Fruit fly (Drosophila melanogaster): ENCODE results near the gene CG45071.
A peak's percentile ranks its signal among the peaks of the same experiment; 100 is the strongest.

Gene CG45071

dm6 chr3L:15102669-15103309 is 2.9 kb upstream of the CG45071 start:
- peak in 1 of 2 experiments; percentile 4 for TF ChIP-seq foxo (GFP tag; optimal IDR thresholded peaks at IDR 0.05)
- no peak for TF ChIP-seq Rel (GFP tag; optimal IDR thresholded peaks at IDR 0.05)
- no peak for TF ChIP-seq Rel (tag; optimal IDR thresholded peaks at IDR 0.05)
- no peak for TF ChIP-seq brk (GFP tag; optimal IDR thresholded peaks at IDR 0.05)
- TF ChIP-seq HLH106 (tag; optimal IDR thresholded peaks at IDR 0.05) = peak; percentile 40
- no peak for TF ChIP-seq lola (GFP tag; optimal IDR thresholded peaks at IDR 0.05)
- no peak for TF ChIP-seq CG32264 (GFP tag; optimal IDR thresholded peaks at IDR 0.05)
- TF ChIP-seq fru (GFP tag; optimal IDR thresholded peaks at IDR 0.05) = no peak
- no peak for TF ChIP-seq dsf (GFP tag; optimal IDR thresholded peaks at IDR 0.05; ENCODE audit: borderline replicate concordance)
- TF ChIP-seq sage (GFP tag; optimal IDR thresholded peaks at IDR 0.05) = no peak
- no peak for TF ChIP-seq GATAd (GFP tag; optimal IDR thresholded peaks at IDR 0.05)
- TF ChIP-seq dmrt93B (GFP tag; optimal IDR thresholded peaks at IDR 0.05) = no peak
- no peak for TF ChIP-seq jim (GFP tag; optimal IDR thresholded peaks at IDR 0.05)
- no peak for TF ChIP-seq ey (GFP tag; optimal IDR thresholded peaks at IDR 0.05)
- TF ChIP-seq Hr78 (GFP tag; optimal IDR thresholded peaks at IDR 0.05) = no peak
- peak; percentile 26 for TF ChIP-seq h (GFP tag; optimal IDR thresholded peaks at IDR 0.05)
- TF ChIP-seq woc (GFP tag; optimal IDR thresholded peaks at IDR 0.05) = peak; percentile 39
- no peak for TF ChIP-seq N (GFP tag; optimal IDR thresholded peaks at IDR 0.05)
- TF ChIP-seq psq (GFP tag; optimal IDR thresholded peaks at IDR 0.05) = peak; percentile 17

DNA sequence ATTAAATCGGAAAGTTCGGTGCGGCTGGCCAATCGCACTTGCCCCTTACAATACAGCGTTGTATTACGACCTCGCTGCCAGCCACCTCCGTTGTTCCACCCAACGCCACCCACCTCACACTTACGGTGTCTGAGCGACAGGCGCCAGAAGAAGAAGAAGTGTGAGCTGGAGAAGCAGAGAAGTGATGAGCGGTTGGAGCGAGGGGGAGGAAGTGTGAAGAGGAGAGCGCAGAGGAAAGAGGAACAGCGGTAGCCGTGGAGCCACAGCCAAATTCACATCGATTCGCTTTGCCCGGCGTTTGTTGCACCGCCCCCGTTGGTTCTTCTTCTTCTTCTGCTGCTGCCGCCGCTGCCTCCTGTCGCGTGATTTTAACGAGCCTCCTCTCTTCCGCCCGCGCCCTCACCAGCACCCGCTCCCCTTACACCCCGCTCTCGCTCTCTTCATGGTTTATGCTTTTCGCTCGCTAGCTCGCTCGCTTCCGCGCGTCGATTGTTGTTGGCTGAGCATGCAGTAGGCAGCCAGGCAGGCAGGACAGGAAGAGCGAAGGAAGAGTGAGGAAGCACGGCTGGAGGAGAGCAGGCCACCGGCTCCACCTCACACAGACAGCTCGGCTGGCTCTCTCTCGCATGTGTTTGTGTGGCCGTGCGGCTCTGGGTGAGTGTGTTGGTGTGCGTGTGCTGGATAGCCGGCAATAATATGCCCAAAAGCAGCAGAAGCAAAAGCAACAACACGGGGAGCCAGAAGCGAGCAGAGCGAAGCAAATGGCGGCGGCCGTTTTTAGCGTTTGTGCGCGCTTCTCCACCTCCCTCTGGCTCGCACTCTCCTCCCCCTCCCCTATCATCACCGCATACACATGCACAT is 1.5 kb upstream of the CG45071 start:
- peak; percentile 95 for TF ChIP-seq psq (GFP tag; optimal IDR thresholded peaks at IDR 0.05)
- peak; percentile 34 for TF ChIP-seq fru (GFP tag; optimal IDR thresholded peaks at IDR 0.05)
- TF ChIP-seq woc (GFP tag; optimal IDR thresholded peaks at IDR 0.05) = no peak
- TF ChIP-seq jim (GFP tag; optimal IDR thresholded peaks at IDR 0.05) = no peak
- TF ChIP-seq Hr78 (GFP tag; optimal IDR thresholded peaks at IDR 0.05) = peak; percentile 0
- peak; percentile 57 for TF ChIP-seq h (GFP tag; optimal IDR thresholded peaks at IDR 0.05)
- no peak for TF ChIP-seq CG9705 (GFP tag; optimal IDR thresholded peaks at IDR 0.05)
- TF ChIP-seq Dif (GFP tag; optimal IDR thresholded peaks at IDR 0.05; ENCODE audit: partially characterized antibody) = peak; percentile 37
- TF ChIP-seq sv (GFP tag; optimal IDR thresholded peaks at IDR 0.05) = no peak
- TF ChIP-seq tai (GFP tag; optimal IDR thresholded peaks at IDR 0.05) = no peak
- peak; percentile 55 for TF ChIP-seq Rel (GFP tag; optimal IDR thresholded peaks at IDR 0.05)
- no peak for TF ChIP-seq Rel (tag; optimal IDR thresholded peaks at IDR 0.05)
- no peak for TF ChIP-seq dsf (GFP tag; optimal IDR thresholded peaks at IDR 0.05; ENCODE audit: borderline replicate concordance)
- no peak for TF ChIP-seq Dfd (GFP tag; optimal IDR thresholded peaks at IDR 0.05)
- peak; percentile 53 for TF ChIP-seq HLH106 (tag; optimal IDR thresholded peaks at IDR 0.05)
- TF ChIP-seq Sp1 (GFP tag; optimal IDR thresholded peaks at IDR 0.05) = peak; percentile 3
- no peak for TF ChIP-seq br (GFP tag; optimal IDR thresholded peaks at IDR 0.05)
- peak; percentile 52 for TF ChIP-seq brk (GFP tag; optimal IDR thresholded peaks at IDR 0.05)
- no peak for TF ChIP-seq lola (GFP tag; optimal IDR thresholded peaks at IDR 0.05)
- no peak for TF ChIP-seq Vsx2 (GFP tag; optimal IDR thresholded peaks at IDR 0.05; ENCODE audit: partially characterized antibody)
- peak; percentile 21 for TF ChIP-seq Jra (GFP tag; optimal IDR thresholded peaks at IDR 0.05)
- TF ChIP-seq N (GFP tag; optimal IDR thresholded peaks at IDR 0.05) = peak; percentile 22
- TF ChIP-seq Myc (optimal IDR thresholded peaks at IDR 0.05) = no peak
- no peak for TF ChIP-seq foxo (GFP tag; optimal IDR thresholded peaks at IDR 0.05)
- peak in 1 of 2 experiments; percentile 72 for TF ChIP-seq dl (GFP tag; optimal IDR thresholded peaks at IDR 0.05; ENCODE audit: insufficient read depth in 1 of 2, partially characterized antibody in 2 of 2)
- TF ChIP-seq usp (GFP tag; optimal IDR thresholded peaks at IDR 0.05) = no peak

- TF ChIP-seq psq (GFP tag; optimal IDR thresholded peaks at IDR 0.05) (peak; percentile 76), dsf (GFP tag; optimal IDR thresholded peaks at IDR 0.05; ENCODE audit: borderline replicate concordance) (peak; percentile 54), sage (GFP tag; optimal IDR thresholded peaks at IDR 0.05) (peak; percentile 78), Mio (GFP tag; optimal IDR thresholded peaks at IDR 0.05) (peak; percentile 34), tai (GFP tag; optimal IDR thresholded peaks at IDR 0.05) (peak; percentile 86), HLH106 (tag; optimal IDR thresholded peaks at IDR 0.05) (peak; percentile 91), usp (GFP tag; optimal IDR thresholded peaks at IDR 0.05) (no peak), brk (GFP tag; optimal IDR thresholded peaks at IDR 0.05) (peak; percentile 88), Hr83 (GFP tag; optimal IDR thresholded peaks at IDR 0.05; ENCODE audit: poor library complexity, severe bottlenecking) (peak; percentile 54), CG9705 (GFP tag; optimal IDR thresholded peaks at IDR 0.05) (peak; percentile 75), N (GFP tag; optimal IDR thresholded peaks at IDR 0.05) (no peak), lola (GFP tag; optimal IDR thresholded peaks at IDR 0.05) (no peak), woc (GFP tag; optimal IDR thresholded peaks at IDR 0.05) (peak; percentile 98), Myc (optimal IDR thresholded peaks at IDR 0.05) (no peak), Dfd (GFP tag; optimal IDR thresholded peaks at IDR 0.05) (no peak), GATAd (GFP tag; optimal IDR thresholded peaks at IDR 0.05) (no peak), fru (GFP tag; optimal IDR thresholded peaks at IDR 0.05) (peak; percentile 95), CrebA (GFP tag; optimal IDR thresholded peaks at IDR 0.05; ENCODE audit: borderline replicate concordance) (no peak), ey (GFP tag; optimal IDR thresholded peaks at IDR 0.05) (peak; percentile 94), Dif (GFP tag; optimal IDR thresholded peaks at IDR 0.05; ENCODE audit: partially characterized antibody) (peak; percentile 37), dl (GFP tag; optimal IDR thresholded peaks at IDR 0.05; ENCODE audit: insufficient read depth in 1 of 2, partially characterized antibody in 2 of 2) (peak in 1 of 2 experiments; percentile 10), Sp1 (GFP tag; optimal IDR thresholded peaks at IDR 0.05) (peak; percentile 88), Jra (GFP tag; optimal IDR thresholded peaks at IDR 0.05) (peak; percentile 71), OdsH (GFP tag; optimal IDR thresholded peaks at IDR 0.05) (peak; percentile 88), h (GFP tag; optimal IDR thresholded peaks at IDR 0.05) (peak; percentile 91), dmrt93B (GFP tag; optimal IDR thresholded peaks at IDR 0.05) (peak; percentile 78), sv (GFP tag; optimal IDR thresholded peaks at IDR 0.05) (no peak), br (GFP tag; optimal IDR thresholded peaks at IDR 0.05) (peak; percentile 93), rgr (GFP tag; optimal IDR thresholded peaks at IDR 0.05) (peak; percentile 87), jim (GFP tag; optimal IDR thresholded peaks at IDR 0.05) (no peak)
These were observed 680 bp upstream of the CG45071 start for dm6 chr3L:15104849-15105555.

Data from whole organism, wandering third instar larva.